Worm (Caenorhabditis elegans) whole organism, midembryonic: ENCODE measurements around the gene grl-18.

Source experiments
- T22C8.4 ChIP-seq: fragments of 200-800 bp; sonication (Bioruptor generic); IDR thresholded peaks from 2 replicates; pipeline ENCODE4 v1.3.6; 2022; ENCODE audit warnings: missing genetic modification characterization, missing compliant biosample characterization
- cog-1 ChIP-seq: sonication (generic microtip); optimal IDR thresholded peaks from 2 replicates; lab custom pipeline; 2016; ENCODE audit warnings: missing genetic modification characterization, missing compliant biosample characterization
- flt-1 ChIP-seq: fragments of 200-800 bp; sonication (Bioruptor generic); IDR thresholded peaks from 2 replicates; pipeline ENCODE4 v1.3.6; 2022; ENCODE audit warnings: missing genetic modification characterization, missing compliant biosample characterization
- klf-2 ChIP-seq: fragments of 200-800 bp; sonication (Bioruptor generic); conservative IDR thresholded peaks from 2 replicates; pipeline ENCODE4 v1.3.6; 2022; ENCODE audit warnings: missing genetic modification reagents, missing genetic modification characterization, missing compliant biosample characterization
- med-1 ChIP-seq: sonication (generic microtip); optimal IDR thresholded peaks from 2 replicates; lab custom pipeline; 2017; ENCODE audit warnings: missing genetic modification characterization, mild to moderate bottlenecking, missing compliant biosample characterization, antibody characterized with exemption, missing genetic modification reagents; ENCODE audit not compliant: insufficient read depth
- ref-1 ChIP-seq: fragments of 200-800 bp; sonication (Bioruptor generic); conservative IDR thresholded peaks from 2 replicates; pipeline ENCODE4 v1.3.6; 2022; ENCODE audit warnings: missing genetic modification reagents, missing genetic modification characterization, missing compliant biosample characterization
- tab-1 ChIP-seq: fragments of 200-800 bp; sonication (Bioruptor generic); IDR thresholded peaks from 2 replicates; pipeline ENCODE4 v1.3.6; 2022; ENCODE audit warnings: missing genetic modification characterization, missing compliant biosample characterization
- ztf-23 ChIP-seq: fragments of 200-800 bp; sonication (Bioruptor generic); IDR thresholded peaks from 2 replicates; pipeline ENCODE4 v1.3.6; 2022; ENCODE audit warnings: missing genetic modification reagents, missing genetic modification characterization, missing compliant biosample characterization
- ztf-29 ChIP-seq: fragments of 200-800 bp; sonication (Bioruptor generic); IDR thresholded peaks from 2 replicates; pipeline ENCODE4 v1.3.6; 2022; ENCODE audit warnings: missing genetic modification reagents, missing genetic modification characterization, missing compliant biosample characterization

The grl-18 gene

ce11 chrV:5453615-5454014 lies 35.1 kb downstream of the grl-18 start, which contains the start of gene glc-3:
Gene glc-3, minus strand, starts transcription at chrV:5453715.
- TF ChIP-seq ztf-23 (GFP tag; lab: Robert Waterston, UW) (no peak), klf-2 (GFP tag; lab: Robert Waterston, UW) (no peak), ztf-29 (GFP tag; lab: Robert Waterston, UW) (no peak), med-1 (no peak)

- TF ChIP-seq ref-1 (GFP tag; lab: Robert Waterston, UW) (no peak), flt-1 (GFP tag; lab: Robert Waterston, UW) (no peak), ztf-23 (GFP tag; lab: Robert Waterston, UW) (no peak), klf-2 (GFP tag; lab: Robert Waterston, UW) (no peak), med-1 (no peak), T22C8.4 (GFP tag; lab: Robert Waterston, UW) (no peak), cog-1 (tag; lab: Kevin White, UChicago) (no peak), ztf-29 (GFP tag; lab: Robert Waterston, UW) (no peak), tab-1 (no peak)
These were observed 37.9 kb downstream of the grl-18 start for ce11 chrV:5450742-5451141.

- TF ChIP-seq tab-1: no peak
- no peak for TF ChIP-seq ref-1 (GFP tag; lab: Robert Waterston, UW)
- TF ChIP-seq ztf-29 (GFP tag; lab: Robert Waterston, UW): no peak
- no peak for TF ChIP-seq flt-1 (GFP tag; lab: Robert Waterston, UW)
- no peak for TF ChIP-seq T22C8.4 (GFP tag; lab: Robert Waterston, UW)
- TF ChIP-seq ztf-23 (GFP tag; lab: Robert Waterston, UW): no peak
- no peak for TF ChIP-seq cog-1 (tag; lab: Kevin White, UChicago)
- TF ChIP-seq klf-2 (GFP tag; lab: Robert Waterston, UW): no peak
- TF ChIP-seq med-1: no peak
These were observed 41.6 kb downstream of the grl-18 start for ce11 chrV:5447057-5447456.

ce11 chrV:5445839-5446238 lies 42.8 kb downstream of the grl-18 start, which contains the start of gene F08F3.1:
Gene F08F3.1, plus strand, starts transcription at chrV:5446139.
- TF ChIP-seq cog-1 (tag; lab: Kevin White, UChicago): no peak
- TF ChIP-seq klf-2 (GFP tag; lab: Robert Waterston, UW): no peak
- no peak for TF ChIP-seq T22C8.4 (GFP tag; lab: Robert Waterston, UW)
- no peak for TF ChIP-seq flt-1 (GFP tag; lab: Robert Waterston, UW)
- no peak for TF ChIP-seq ztf-23 (GFP tag; lab: Robert Waterston, UW)
- TF ChIP-seq tab-1: no peak
- no peak for TF ChIP-seq med-1
- no peak for TF ChIP-seq ref-1 (GFP tag; lab: Robert Waterston, UW)
- TF ChIP-seq ztf-29 (GFP tag; lab: Robert Waterston, UW): no peak

ce11 chrV:5444037-5444436 lies 44.6 kb downstream of the grl-18 start:
- TF ChIP-seq med-1: no peak
- no peak for TF ChIP-seq tab-1
- no peak for TF ChIP-seq ztf-23 (GFP tag; lab: Robert Waterston, UW)
- TF ChIP-seq T22C8.4 (GFP tag; lab: Robert Waterston, UW): no peak
- TF ChIP-seq cog-1 (tag; lab: Kevin White, UChicago): no peak
- no peak for TF ChIP-seq flt-1 (GFP tag; lab: Robert Waterston, UW)
- no peak for TF ChIP-seq klf-2 (GFP tag; lab: Robert Waterston, UW)
- TF ChIP-seq ztf-29 (GFP tag; lab: Robert Waterston, UW): no peak
- no peak for TF ChIP-seq ref-1 (GFP tag; lab: Robert Waterston, UW)

ce11 chrV:5442366-5442765 lies 46.3 kb downstream of the grl-18 start:
- TF ChIP-seq klf-2 (GFP tag; lab: Robert Waterston, UW): no peak
- TF ChIP-seq flt-1 (GFP tag; lab: Robert Waterston, UW): no peak
- TF ChIP-seq med-1: no peak
- no peak for TF ChIP-seq ztf-29 (GFP tag; lab: Robert Waterston, UW)
- no peak for TF ChIP-seq T22C8.4 (GFP tag; lab: Robert Waterston, UW)
- no peak for TF ChIP-seq ztf-23 (GFP tag; lab: Robert Waterston, UW)
- TF ChIP-seq ref-1 (GFP tag; lab: Robert Waterston, UW): no peak
- no peak for TF ChIP-seq tab-1
- TF ChIP-seq cog-1 (tag; lab: Kevin White, UChicago): no peak

- TF ChIP-seq ztf-23 (GFP tag; lab: Robert Waterston, UW): no peak
- TF ChIP-seq T22C8.4 (GFP tag; lab: Robert Waterston, UW): no peak
- TF ChIP-seq klf-2 (GFP tag; lab: Robert Waterston, UW): no peak
- TF ChIP-seq ref-1 (GFP tag; lab: Robert Waterston, UW): no peak
- TF ChIP-seq tab-1: no peak
These were observed 49.6 kb downstream of the grl-18 start, which contains the start of gene snpc-1.3 for ce11 chrV:5439068-5439467. Gene snpc-1.3, minus strand, starts transcription at chrV:5439168.
